Worm (Caenorhabditis elegans): Measurements from ENCODE around the gene C05B5.1.

ce11 chrIII:9991324-9991723, 3.1 kb upstream of the C05B5.1 start:
- TF ChIP-seq snpc-4 (tag; optimal IDR thresholded peaks at IDR 0.05) (no peak), ztf-4 (tag; optimal IDR thresholded peaks at IDR 0.05) (no peak), sma-3 (GFP tag; optimal IDR thresholded peaks at IDR 0.05) (no peak)
